Worm (Caenorhabditis elegans) whole organism, L4/young adult: ENCODE data around the gene srx-58.

Experiments used
- W03F9.2 ChIP-seq: fragments of 150-350 bp; optimal IDR thresholded peaks from 2 replicates; lab custom pipeline; 2014; ENCODE audit warnings: missing biosample characterization, missing genetic modification characterization
- dao-5 ChIP-seq: sonication (generic microtip); optimal IDR thresholded peaks from 2 replicates; lab custom pipeline; 2016; ENCODE audit warnings: missing genotype, missing genetic modification characterization, moderate library complexity, missing compliant biosample characterization
- him-1 ChIP-seq: sonication (generic microtip); optimal IDR thresholded peaks from 2 replicates; lab custom pipeline; 2016; ENCODE audit warnings: missing genotype, missing genetic modification reagents, missing genetic modification characterization, missing compliant biosample characterization

Gene srx-58

DNA sequence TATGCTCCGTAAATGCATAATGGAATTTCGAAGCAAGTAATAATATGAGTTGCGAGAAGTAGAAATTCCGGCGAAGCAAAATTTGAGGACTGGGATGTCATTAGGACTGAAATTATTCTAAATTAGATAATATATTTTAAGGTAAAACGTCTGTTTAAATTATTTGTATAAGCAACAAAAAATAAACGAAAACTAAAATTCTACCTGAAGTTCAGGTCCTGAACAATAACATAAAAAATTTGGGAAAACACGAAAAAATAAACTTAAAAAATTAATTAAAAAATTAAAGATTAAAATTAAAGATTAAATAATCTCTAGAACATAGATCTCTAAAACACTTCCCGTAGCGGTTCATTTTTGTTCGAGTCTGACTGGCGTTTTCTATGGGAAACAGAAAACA, 27.3 kb downstream of the srx-58 start, which contains the start of gene srh-251:
TSS of gene srh-251 (minus strand) at position 101 of the 400 bp plus-strand sequence.
- TF ChIP-seq him-1 (tag; lab: Kevin White, UChicago) (no peak), dao-5 (no peak), W03F9.2 (tag; lab: Kevin White, UChicago) (no peak)

- TF ChIP-seq dao-5 (no peak), him-1 (tag; lab: Kevin White, UChicago) (no peak), W03F9.2 (tag; lab: Kevin White, UChicago) (no peak)
Measured at ce11 chrV:15380857-15381256, 28.4 kb downstream of the srx-58 start, which contains the start of gene dhs-23. TSS of gene dhs-23 (plus strand) at chrV:15381219.

DNA sequence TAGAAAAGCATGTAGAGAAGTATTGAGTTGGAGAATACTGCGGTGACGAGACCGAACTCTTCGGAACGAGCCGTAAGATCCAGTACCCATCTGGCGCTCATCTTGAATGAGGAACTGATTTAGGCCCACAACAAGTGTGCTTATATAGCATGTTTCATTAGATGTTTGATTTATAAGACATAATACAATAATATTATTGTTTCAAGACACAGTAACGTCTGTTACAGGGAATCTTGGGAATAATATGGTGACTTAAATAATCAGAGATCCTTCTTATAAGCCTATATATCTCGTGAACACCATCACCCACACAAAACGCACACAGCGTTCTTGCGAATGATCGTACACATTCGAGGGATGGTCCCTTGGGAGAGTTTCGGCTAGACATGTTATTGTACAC, 31.3 kb downstream of the srx-58 start, which contains the start of gene str-88:
TSS of gene str-88 (minus strand) at position 101 of the 400 bp plus-strand sequence.
- TF ChIP-seq W03F9.2 (tag; lab: Kevin White, UChicago) (no peak), dao-5 (no peak), him-1 (tag; lab: Kevin White, UChicago) (no peak)

DNA sequence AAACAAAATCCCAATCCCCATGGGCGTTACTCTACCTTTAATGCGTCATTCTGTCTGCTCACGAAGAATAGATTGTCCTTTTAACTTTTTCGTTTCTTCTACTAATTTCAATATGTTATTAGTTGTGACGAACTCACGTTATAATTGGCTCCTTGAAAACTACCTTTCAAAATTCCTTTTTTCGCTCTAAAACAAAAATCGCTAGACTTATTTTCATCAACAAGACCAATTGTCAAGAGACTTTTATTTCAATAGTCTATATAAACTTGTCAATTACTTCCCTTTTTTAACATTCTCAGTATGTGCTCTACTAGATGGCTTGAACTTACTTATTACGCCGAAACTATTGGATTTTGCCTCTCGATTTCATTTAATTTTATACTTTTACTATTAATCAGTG, 32.3 kb downstream of the srx-58 start, which contains the start of gene str-102:
TSS of gene str-102 (plus strand) at position 301 of the 400 bp plus-strand sequence.
- TF ChIP-seq him-1 (tag; lab: Kevin White, UChicago) (no peak), W03F9.2 (tag; lab: Kevin White, UChicago) (no peak), dao-5 (no peak)

ce11 chrV:15388820-15389384, 36.4 kb downstream of the srx-58 start, which contains the start of gene srh-170:
TSS of gene srh-170 (minus strand) at chrV:15388870.
- TF ChIP-seq W03F9.2 (tag; lab: Kevin White, UChicago) (no peak), dao-5 (no peak), him-1 (tag; lab: Kevin White, UChicago) (no peak)

ce11 chrV:15392064-15392463, 39.6 kb downstream of the srx-58 start:
- TF ChIP-seq dao-5 (no peak), W03F9.2 (tag; lab: Kevin White, UChicago) (no peak), him-1 (tag; lab: Kevin White, UChicago) (no peak)

DNA sequence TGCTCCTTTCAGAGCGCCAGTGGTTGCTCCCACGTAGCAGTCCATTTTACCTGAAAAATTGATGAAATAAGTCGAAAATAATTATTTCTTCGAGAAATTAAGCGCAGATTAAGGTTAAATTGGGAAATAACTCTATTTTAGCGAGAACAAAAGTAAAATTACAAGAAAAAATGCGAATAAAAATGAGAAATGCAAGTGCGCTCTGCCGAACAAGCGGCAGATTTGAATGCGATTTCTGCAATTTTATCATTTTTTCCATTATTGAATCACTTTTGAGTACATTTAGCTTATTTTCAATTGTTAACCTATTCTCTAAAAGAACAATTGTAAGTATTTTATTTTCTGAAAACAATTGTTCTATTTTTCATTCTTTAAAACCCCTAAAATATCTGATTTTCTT, 42.4 kb downstream of the srx-58 start, which contains the start of gene T06E6.1:
TSS of gene T06E6.1 (minus strand) at position 56 of the 400 bp plus-strand sequence.
- TF ChIP-seq W03F9.2 (tag; lab: Kevin White, UChicago) (no peak), dao-5 (no peak), him-1 (tag; lab: Kevin White, UChicago) (no peak)

DNA sequence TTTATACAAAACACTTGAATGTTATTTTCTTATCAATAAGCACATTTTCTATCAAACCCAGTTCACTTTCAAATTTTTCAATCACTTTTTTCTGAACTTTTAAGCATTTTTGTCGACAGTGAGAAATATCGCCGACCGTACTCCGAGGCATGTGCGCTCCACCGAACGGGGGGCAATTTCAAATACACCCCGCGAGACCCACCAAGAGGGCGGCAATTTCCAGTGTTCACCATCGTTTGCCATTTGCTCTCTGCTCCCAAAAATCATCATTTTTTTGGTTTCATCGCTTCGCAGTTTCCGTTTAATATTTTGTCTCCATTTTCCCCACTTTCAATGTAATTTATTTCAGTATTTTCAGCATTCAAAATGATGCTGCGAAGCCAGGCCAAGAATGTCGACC, 42.9 kb downstream of the srx-58 start, which contains the start of gene cyb-3:
TSS of gene cyb-3 (plus strand) at position 350 of the 400 bp plus-strand sequence.
- TF ChIP-seq W03F9.2 (tag; lab: Kevin White, UChicago) = no peak
- TF ChIP-seq dao-5 = no peak
- no peak for TF ChIP-seq him-1 (tag; lab: Kevin White, UChicago)

ce11 chrV:15397139-15397538, 44.7 kb downstream of the srx-58 start:
- TF ChIP-seq dao-5 = no peak
- TF ChIP-seq W03F9.2 (tag; lab: Kevin White, UChicago) = no peak
- no peak for TF ChIP-seq him-1 (tag; lab: Kevin White, UChicago)

DNA sequence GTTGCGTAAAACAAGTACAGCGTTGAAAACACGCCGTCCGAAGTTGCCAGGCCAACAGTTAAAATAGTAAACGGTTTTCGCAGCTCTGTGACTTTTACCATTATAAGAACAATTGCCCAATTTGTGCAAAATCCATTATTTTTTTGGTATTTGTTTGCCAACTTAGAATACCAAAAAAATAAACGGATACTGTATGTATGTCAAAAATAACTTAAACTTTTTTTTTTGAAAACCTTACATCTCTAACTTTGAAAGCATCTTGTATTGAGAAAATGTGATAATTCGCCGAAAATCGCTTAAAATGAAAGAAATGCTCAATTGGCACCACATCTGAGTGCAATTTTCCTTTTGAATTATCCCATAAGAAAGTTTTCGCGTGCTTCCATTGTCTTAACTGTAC, 46.3 kb downstream of the srx-58 start, which contains the start of gene fbxa-199:
TSS of gene fbxa-199 (minus strand) at position 101 of the 400 bp plus-strand sequence.
- TF ChIP-seq dao-5 = no peak
- TF ChIP-seq W03F9.2 (tag; lab: Kevin White, UChicago) = no peak
- TF ChIP-seq him-1 (tag; lab: Kevin White, UChicago) = no peak

DNA sequence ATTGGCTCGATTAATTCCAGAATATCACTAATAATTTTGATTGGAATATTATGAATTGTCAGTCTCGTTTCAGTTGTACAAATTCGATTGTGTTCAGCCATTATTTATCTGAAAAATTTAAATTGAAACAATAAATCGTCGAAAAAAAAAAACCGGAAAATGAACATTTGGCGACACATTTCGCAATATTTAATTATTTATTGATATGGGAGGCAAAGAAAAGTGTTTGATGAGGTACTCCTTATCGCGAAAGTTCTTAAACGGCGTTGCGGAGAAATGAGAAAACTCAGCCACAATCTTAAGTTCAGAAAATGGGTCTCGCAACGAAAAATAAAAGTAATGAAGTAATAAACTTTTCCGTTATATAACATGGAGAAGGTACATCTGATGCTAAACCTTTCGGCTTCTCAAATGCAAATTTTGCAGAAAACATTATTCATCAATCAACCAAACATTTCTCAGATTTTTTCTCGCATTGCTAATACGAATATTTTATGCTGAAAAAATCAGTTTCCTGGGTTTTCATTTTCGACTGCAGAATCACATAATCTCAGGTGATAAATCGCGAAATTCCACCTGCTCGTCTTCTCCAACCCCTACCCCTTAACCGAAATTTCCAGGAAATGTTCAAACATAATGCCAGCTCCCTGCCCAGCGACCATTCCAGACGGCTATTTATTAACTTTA, 47.4 kb downstream of the srx-58 start, which contains the start of the genes T06E6.15 and sri-7:
TSS of gene T06E6.15 (minus strand) at position 101 of the 687 bp plus-strand sequence.
TSS of gene sri-7 (plus strand) at position 637 of the 687 bp plus-strand sequence.
- TF ChIP-seq W03F9.2 (tag; lab: Kevin White, UChicago) (no peak), dao-5 (no peak), him-1 (tag; lab: Kevin White, UChicago) (no peak)

DNA sequence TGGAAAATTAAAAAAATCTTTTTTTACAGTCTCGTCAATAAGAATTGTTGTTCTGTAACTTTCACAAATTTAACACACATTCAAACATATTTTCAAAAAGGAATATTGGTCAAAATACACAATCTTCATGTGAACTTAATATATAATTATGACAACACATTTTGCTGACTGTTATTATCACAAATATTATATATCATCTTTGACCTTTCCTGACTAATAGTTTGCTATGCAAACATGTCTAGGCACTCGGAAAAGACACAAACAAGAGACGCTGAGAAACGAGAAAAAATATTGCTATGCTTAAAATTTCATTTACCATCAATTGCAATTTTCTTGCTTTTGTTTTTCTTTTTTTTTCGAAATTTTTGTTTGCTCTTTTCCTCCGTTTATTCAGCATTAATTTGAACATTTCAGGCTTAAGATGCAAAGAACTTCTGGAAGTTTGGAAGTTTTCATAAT, 49.4 kb downstream of the srx-58 start, which contains the start of gene fbxa-135:
TSS of gene fbxa-135 (plus strand) at position 409 of the 459 bp plus-strand sequence.
- TF ChIP-seq him-1 (tag; lab: Kevin White, UChicago) (no peak), dao-5 (no peak), W03F9.2 (tag; lab: Kevin White, UChicago) (no peak)
